Fruit fly (Drosophila melanogaster) whole organism, embryonic: ENCODE results near the gene CG15040.

ENCODE experiments used
- Abd-B ChIP-seq: fragments of 200-800 bp; sonication (Bioruptor generic); optimal IDR thresholded peaks from 2 replicates; lab custom pipeline; 2018; ENCODE audit warnings: missing biosample characterization, mild to moderate bottlenecking, missing genetic modification characterization, moderate library complexity
- Antp ChIP-seq: fragments of 200-800 bp; sonication (Bioruptor generic); optimal IDR thresholded peaks from 3 replicates; lab custom pipeline; 2016; ENCODE audit warnings: missing biosample characterization, missing genetic modification characterization
- Atf-2 ChIP-seq: fragments of 200-800 bp; sonication (Bioruptor generic); optimal IDR thresholded peaks from 2 replicates; lab custom pipeline; 2016; ENCODE audit warnings: missing biosample characterization, missing genetic modification characterization
- CG10462 ChIP-seq: fragments of 200-800 bp; sonication (Bioruptor generic); optimal IDR thresholded peaks from 2 replicates; lab custom pipeline; 2016; ENCODE audit warnings: missing biosample characterization, missing genetic modification characterization
- CG10565 ChIP-seq: fragments of 200-800 bp; sonication (Bioruptor generic); optimal IDR thresholded peaks from 3 replicates; lab custom pipeline; 2016; ENCODE audit warnings: missing biosample characterization, mild to moderate bottlenecking, missing genetic modification characterization
- CG10959 ChIP-seq: fragments of 200-800 bp; sonication (Bioruptor generic); IDR thresholded peaks from 2 replicates; pipeline ENCODE4 v1.3.6; 2022; ENCODE audit warnings: missing biosample characterization, missing genetic modification characterization
- CG11398 ChIP-seq: fragments of 200-800 bp; sonication (Bioruptor generic); optimal IDR thresholded peaks from 2 replicates; lab custom pipeline; 2016; ENCODE audit warnings: missing biosample characterization, missing genetic modification characterization
- CG12155 ChIP-seq: fragments of 200-800 bp; sonication (Bioruptor generic); optimal IDR thresholded peaks from 3 replicates; lab custom pipeline; 2016; ENCODE audit warnings: missing biosample characterization, missing genetic modification characterization
- CG12769 ChIP-seq: fragments of 200-800 bp; sonication (Bioruptor generic); optimal IDR thresholded peaks from 2 replicates; lab custom pipeline; 2019; ENCODE audit warnings: missing biosample characterization, mild to moderate bottlenecking, missing genetic modification characterization, moderate library complexity
- CG14050 ChIP-seq: fragments of 200-800 bp; sonication (Bioruptor generic); IDR thresholded peaks from 3 replicates; pipeline ENCODE4 v1.3.6; 2022; ENCODE audit warnings: missing biosample characterization, missing genetic modification characterization
- CG15514 ChIP-seq: fragments of 200-800 bp; sonication (Bioruptor generic); optimal IDR thresholded peaks from 3 replicates; lab custom pipeline; 2017; ENCODE audit warnings: missing biosample characterization, missing genetic modification characterization, mild to moderate bottlenecking, moderate library complexity, missing genetic modification reagents
- CG18619 ChIP-seq: fragments of 200-800 bp; sonication (Bioruptor generic); optimal IDR thresholded peaks from 3 replicates; lab custom pipeline; 2017; ENCODE audit warnings: missing biosample characterization, mild to moderate bottlenecking, missing genetic modification characterization
- CG2712 ChIP-seq: fragments of 200-800 bp; optimal IDR thresholded peaks from 3 replicates; lab custom pipeline; 2019; ENCODE audit warnings: missing biosample characterization, mild to moderate bottlenecking, missing genetic modification characterization, moderate library complexity
- CG30020 ChIP-seq: fragments of 200-800 bp; optimal IDR thresholded peaks from 2 replicates; lab custom pipeline; 2019; ENCODE audit warnings: missing biosample characterization, mild to moderate bottlenecking, missing genetic modification characterization, moderate library complexity
- CG4424 ChIP-seq: fragments of 200-800 bp; sonication (Bioruptor generic); optimal IDR thresholded peaks from 3 replicates; lab custom pipeline; 2016; ENCODE audit warnings: missing biosample characterization, missing genetic modification characterization
- CG5180 ChIP-seq: fragments of 200-800 bp; sonication (Bioruptor generic); optimal IDR thresholded peaks from 3 replicates; lab custom pipeline; 2017; ENCODE audit warnings: missing biosample characterization, missing genetic modification characterization, mild to moderate bottlenecking, moderate library complexity, missing genetic modification reagents
- CG6683 ChIP-seq: fragments of 200-800 bp; sonication (Bioruptor generic); optimal IDR thresholded peaks from 2 replicates; lab custom pipeline; 2017; ENCODE audit warnings: missing biosample characterization, mild to moderate bottlenecking, missing genetic modification characterization, missing genetic modification reagents
- CG6765 ChIP-seq: fragments of 200-800 bp; sonication (Bioruptor generic); optimal IDR thresholded peaks from 3 replicates; lab custom pipeline; 2017; ENCODE audit warnings: missing biosample characterization, mild to moderate bottlenecking, missing genetic modification characterization
- CG7928 ChIP-seq: fragments of 200-800 bp; sonication (Bioruptor generic); optimal IDR thresholded peaks from 2 replicates; lab custom pipeline; 2017; ENCODE audit warnings: missing biosample characterization, mild to moderate bottlenecking, missing genetic modification characterization
- CG8924 ChIP-seq: fragments of 200-800 bp; optimal IDR thresholded peaks from 3 replicates; lab custom pipeline; 2019; ENCODE audit warnings: missing biosample characterization, mild to moderate bottlenecking, missing genetic modification characterization, moderate library complexity
- CG9609 ChIP-seq: fragments of 200-800 bp; sonication (Bioruptor generic); optimal IDR thresholded peaks from 3 replicates; lab custom pipeline; 2016; ENCODE audit warnings: missing biosample characterization, missing genetic modification characterization
- CkIIα-i1 ChIP-seq: fragments of 200-800 bp; sonication (Bioruptor generic); IDR thresholded peaks from 2 replicates; pipeline ENCODE4 v1.3.6; 2022; ENCODE audit warnings: missing biosample characterization, missing genetic modification characterization
- Dfd ChIP-seq, 2 experiments: fragments of >200 bp; optimal IDR thresholded peaks; 2 replicates each; lab custom pipeline; 2017; ENCODE audit warnings: missing biosample characterization in 2 of 2, missing genetic modification characterization in 2 of 2
- Hsf ChIP-seq: fragments of 200-800 bp; sonication (Bioruptor generic); optimal IDR thresholded peaks from 3 replicates; lab custom pipeline; 2016; ENCODE audit warnings: missing biosample characterization, missing genetic modification characterization
- MESR4 ChIP-seq: fragments of 200-800 bp; sonication (Bioruptor generic); optimal IDR thresholded peaks from 2 replicates; lab custom pipeline; 2018; ENCODE audit warnings: missing biosample characterization, mild to moderate bottlenecking, missing genetic modification characterization, moderate library complexity
- Mrtf ChIP-seq: fragments of 200-800 bp; sonication (Bioruptor generic); IDR thresholded peaks from 3 replicates; pipeline ENCODE4 v1.3.6; 2022; ENCODE audit warnings: missing biosample characterization, missing genetic modification characterization
- Oli ChIP-seq: fragments of 200-800 bp; sonication (Bioruptor generic); optimal IDR thresholded peaks from 2 replicates; lab custom pipeline; 2018; ENCODE audit warnings: missing biosample characterization, mild to moderate bottlenecking, missing genetic modification characterization, moderate library complexity
- Optix ChIP-seq: fragments of 200-800 bp; sonication (Bioruptor generic); IDR thresholded peaks from 3 replicates; pipeline ENCODE4 v1.3.6; 2022; ENCODE audit warnings: missing biosample characterization, missing genetic modification characterization
- Rfx ChIP-seq: fragments of 200-800 bp; sonication (Bioruptor generic); IDR thresholded peaks from 2 replicates; pipeline ENCODE4 v1.3.6; 2022; ENCODE audit warnings: missing biosample characterization, missing genetic modification characterization
- Trl ChIP-seq, 3 experiments: fragments of >200 bp in 2 of 3; fragments of 200-800 bp in 1 of 3; sonication (Bioruptor generic) in 1 of 3; optimal IDR thresholded peaks; 2 replicates in 1 of 3; 3 replicates in 2 of 3; lab custom pipeline; 2016 to 2017; ENCODE audit warnings: missing biosample characterization in 1 of 3, missing genetic modification characterization in 1 of 3
- Xbp1 ChIP-seq: fragments of 200-800 bp; sonication (Bioruptor generic); optimal IDR thresholded peaks from 3 replicates; lab custom pipeline; 2016; ENCODE audit warnings: missing biosample characterization, mild to moderate bottlenecking, missing genetic modification characterization
- amos ChIP-seq: fragments of 200-800 bp; sonication (Bioruptor generic); IDR thresholded peaks from 2 replicates; pipeline ENCODE4 v1.3.6; 2022; ENCODE audit warnings: missing biosample characterization, missing genetic modification characterization; ENCODE audit not compliant: partially characterized antibody
- ap ChIP-seq: fragments of 200-800 bp; sonication (Bioruptor generic); IDR thresholded peaks from 2 replicates; pipeline ENCODE4 v1.3.6; 2022; ENCODE audit warnings: missing biosample characterization, missing genetic modification characterization
- ase ChIP-seq: fragments of 200-800 bp; sonication (Bioruptor generic); IDR thresholded peaks from 3 replicates; pipeline ENCODE4 v1.3.6; 2022; ENCODE audit warnings: missing biosample characterization, missing genetic modification characterization
- bab2 ChIP-seq: fragments of 200-800 bp; sonication (Bioruptor generic); optimal IDR thresholded peaks from 2 replicates; lab custom pipeline; 2016; ENCODE audit warnings: missing biosample characterization, missing genetic modification characterization
- bcd ChIP-seq: fragments of 200-800 bp; sonication (Bioruptor generic); optimal IDR thresholded peaks from 2 replicates; lab custom pipeline; 2017; ENCODE audit warnings: missing biosample characterization, mild to moderate bottlenecking, missing genetic modification characterization
- bsh ChIP-seq, 2 experiments: fragments of 200-800 bp; sonication (Bioruptor generic); optimal IDR thresholded peaks; 2 replicates each; lab custom pipeline; 2017 to 2018; ENCODE audit warnings: mild to moderate bottlenecking in 2 of 2, missing biosample characterization in 2 of 2, missing genetic modification characterization in 2 of 2, moderate library complexity in 1 of 2
- cg ChIP-seq: fragments of 200-800 bp; sonication (Bioruptor generic); optimal IDR thresholded peaks from 3 replicates; lab custom pipeline; 2019; ENCODE audit warnings: missing biosample characterization, mild to moderate bottlenecking, missing genetic modification characterization, moderate library complexity
- da ChIP-seq: fragments of 200-800 bp; sonication (Bioruptor generic); optimal IDR thresholded peaks from 2 replicates; lab custom pipeline; 2016; ENCODE audit warnings: missing biosample characterization, missing genetic modification characterization
- dan ChIP-seq: fragments of 200-800 bp; sonication (Bioruptor generic); IDR thresholded peaks from 2 replicates; pipeline ENCODE4 v1.3.6; 2022; ENCODE audit warnings: missing biosample characterization, missing genetic modification characterization
- dysf ChIP-seq: fragments of 200-800 bp; sonication (Bioruptor generic); IDR thresholded peaks from 3 replicates; pipeline ENCODE4 v1.3.6; 2022; ENCODE audit warnings: missing biosample characterization, missing genetic modification characterization
- gfzf ChIP-seq: fragments of 200-800 bp; sonication (Bioruptor generic); optimal IDR thresholded peaks from 2 replicates; lab custom pipeline; 2016; ENCODE audit warnings: missing biosample characterization, mild to moderate bottlenecking, missing genetic modification characterization, moderate library complexity
- ham ChIP-seq: fragments of 200-800 bp; sonication (Bioruptor generic); IDR thresholded peaks from 2 replicates; pipeline ENCODE4 v1.3.6; 2022; ENCODE audit warnings: missing biosample characterization, missing genetic modification characterization
- her ChIP-seq: fragments of 200-800 bp; sonication (Bioruptor generic); optimal IDR thresholded peaks from 2 replicates; lab custom pipeline; 2016; ENCODE audit warnings: missing biosample characterization, missing genetic modification characterization
- knrl ChIP-seq: fragments of 200-800 bp; sonication (Bioruptor generic); IDR thresholded peaks from 3 replicates; pipeline ENCODE4 v1.3.6; 2022; ENCODE audit warnings: missing biosample characterization, missing genetic modification characterization; ENCODE audit not compliant: partially characterized antibody
- lab ChIP-seq: fragments of 200-800 bp; sonication (Bioruptor generic); optimal IDR thresholded peaks from 3 replicates; lab custom pipeline; 2017; ENCODE audit warnings: missing biosample characterization, missing genetic modification characterization, mild to moderate bottlenecking, moderate library complexity, missing genetic modification reagents
- oc ChIP-seq: fragments of 200-800 bp; sonication (Bioruptor generic); optimal IDR thresholded peaks from 2 replicates; lab custom pipeline; 2018; ENCODE audit warnings: missing biosample characterization, mild to moderate bottlenecking, missing genetic modification characterization, moderate library complexity
- psq ChIP-seq: fragments of 200-800 bp; sonication (Bioruptor generic); optimal IDR thresholded peaks from 2 replicates; lab custom pipeline; 2017; ENCODE audit warnings: missing biosample characterization, missing genetic modification characterization
- seq ChIP-seq: fragments of 200-800 bp; sonication (Bioruptor generic); IDR thresholded peaks from 2 replicates; pipeline ENCODE4 v1.3.6; 2022; ENCODE audit warnings: missing biosample characterization, missing genetic modification characterization
- sima ChIP-seq: fragments of 200-800 bp; sonication (Bioruptor generic); optimal IDR thresholded peaks from 2 replicates; lab custom pipeline; 2016; ENCODE audit warnings: missing biosample characterization, missing genetic modification characterization
- zen ChIP-seq: fragments of 200-800 bp; sonication (Bioruptor generic); optimal IDR thresholded peaks from 3 replicates; lab custom pipeline; 2018; ENCODE audit warnings: missing biosample characterization, mild to moderate bottlenecking, missing genetic modification characterization, moderate library complexity

CG15040 gene

DNA sequence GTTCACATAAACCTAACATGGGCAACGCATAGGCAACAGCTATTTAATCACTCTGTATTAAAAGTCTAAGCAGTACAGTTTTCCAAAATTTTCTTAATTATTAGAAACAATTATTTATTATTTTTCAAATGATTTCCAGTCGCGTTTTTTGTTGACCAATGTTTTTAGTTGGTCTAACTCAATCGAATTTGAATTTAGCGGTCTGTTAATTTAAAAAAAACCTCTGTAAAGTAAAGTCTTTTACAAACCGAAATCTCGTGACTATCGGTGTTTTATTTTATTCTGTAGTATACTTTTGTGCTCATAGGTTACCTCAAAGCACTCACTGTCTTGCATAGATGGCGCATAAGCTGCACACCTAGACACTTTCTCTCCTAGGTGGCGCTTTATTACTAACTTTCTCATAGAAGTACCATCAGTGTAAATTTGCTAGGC, 17.7 kb upstream of the CG15040 start (continued):
- TF ChIP-seq CG15514 (GFP tag; lab: Kevin White, UChicago) (peak; percentile 49), oc (tag; lab: Kevin White, UChicago) (no peak), Antp (peak; percentile 49), CG14050 (GFP tag; lab: Robert Waterston, UW) (no peak), CG8924 (tag; lab: Kevin White, UChicago) (no peak), CG7928 (GFP tag; lab: Kevin White, UChicago) (no peak), Atf-2 (GFP tag; lab: Kevin White, UChicago) (peak; percentile 21), dysf (peak; percentile 33; the same call in 1 of the 3 replicates), CG6765 (GFP tag; lab: Kevin White, UChicago) (no peak), Optix (GFP tag; lab: Robert Waterston, UW) (no peak), cg (no peak), sima (GFP tag; lab: Kevin White, UChicago) (no peak), ap (GFP tag; lab: Robert Waterston, UW) (no peak), da (GFP tag; lab: Kevin White, UChicago) (no peak), Trl (optimal IDR thresholded peaks at IDR 0.05; lab: Kevin White, UChicago) (no peak), Trl (GFP tag; optimal IDR thresholded peaks at IDR 0.05; lab: Kevin White, UChicago) (peak; percentile 48), ham (GFP tag; lab: Robert Waterston, UW) (no peak), Rfx (GFP tag; lab: Robert Waterston, UW) (peak; percentile 67), seq (GFP tag; lab: Robert Waterston, UW) (no peak), zen (tag; lab: Kevin White, UChicago) (no peak), MESR4 (GFP tag; lab: Kevin White, UChicago) (no peak), CG18619 (no peak), CG12769 (tag; lab: Kevin White, UChicago) (peak; percentile 31), CG4424 (no peak), CG10565 (no peak), bsh (GFP tag; optimal IDR thresholded peaks at IDR 0.05; lab: Kevin White, UChicago) (no peak), her (peak; percentile 24), Dfd (GFP tag; optimal IDR thresholded peaks at IDR 0.05; lab: Kevin White, UChicago) (no peak), Mrtf (no peak), CG11398 (GFP tag; lab: Kevin White, UChicago) (peak; percentile 17), Oli (tag; lab: Kevin White, UChicago) (no peak), CG2712 (tag; lab: Kevin White, UChicago) (peak; percentile 6), amos (GFP tag; lab: Robert Waterston, UW) (peak; percentile 74), psq (GFP tag; lab: Kevin White, UChicago) (no peak), bcd (GFP tag; lab: Kevin White, UChicago) (no peak), bab2 (GFP tag; lab: Kevin White, UChicago) (peak; percentile 25), CG10959 (GFP tag; lab: Robert Waterston, UW) (no peak), gfzf (GFP tag; lab: Kevin White, UChicago) (peak; percentile 3), CG6683 (no peak), CG12155 (GFP tag; lab: Kevin White, UChicago) (no peak), Abd-B (GFP tag; lab: Kevin White, UChicago) (no peak), CG30020 (no peak), CG10462 (no peak), dan (GFP tag; lab: Robert Waterston, UW) (no peak), Hsf (GFP tag; lab: Kevin White, UChicago) (peak; percentile 55), knrl (peak; percentile 70), lab (no peak), CG5180 (GFP tag; lab: Kevin White, UChicago) (no peak), Xbp1 (peak; percentile 68), CkIIα-i1 (no peak), CG9609 (GFP tag; lab: Kevin White, UChicago) (peak; percentile 12), ase (GFP tag; lab: Robert Waterston, UW) (no peak)
